ENCODE assay signal across 4 fruit fly cellular contexts in genomic region chr3L:16490583-16490880, dm6.
A peak's percentile ranks its signal among the peaks of the same experiment; 100 is the strongest.
TF ChIP-seq lines count a peak whose summit lies in the region.

No protein-coding gene starts in this region.

- TF ChIP-seq CTCF in whole organism, embryonic (GFP tag; optimal IDR thresholded peaks at IDR 0.05; lab: Kevin White, UChicago) = no peak

TF ChIP-seq in whole organism, embryonic, 481 proteins besides CTCF, POLR2A, EP300 and RAD21:
- TF ChIP-seq corto (GFP tag; optimal IDR thresholded peaks at IDR 0.05; lab: Kevin White, UChicago) (peak; percentile 47), CG31224 (GFP tag; IDR thresholded peaks at IDR 0.05; lab: Robert Waterston, UW) (no peak), pho (GFP tag; optimal IDR thresholded peaks at IDR 0.05; lab: Kevin White, UChicago) (no peak), row (GFP tag; IDR thresholded peaks at IDR 0.05; lab: Robert Waterston, UW) (peak; percentile 17; the same call in 1 of the 3 replicates), lbe (GFP tag; optimal IDR thresholded peaks at IDR 0.05; lab: Kevin White, UChicago) (peak; percentile 79), prd (optimal IDR thresholded peaks at IDR 0.05; lab: Kevin White, UChicago) (no peak), prd (GFP tag; IDR thresholded peaks at IDR 0.05; lab: Robert Waterston, UW) (peak; percentile 47; the same call in 1 of the 3 replicates), bsh (GFP tag; optimal IDR thresholded peaks at IDR 0.05; lab: Kevin White, UChicago) (peak in 1 of 2 experiments; percentile 59), nom (GFP tag; optimal IDR thresholded peaks at IDR 0.05; lab: Kevin White, UChicago) (peak; percentile 56), Jarid2 (GFP tag; optimal IDR thresholded peaks at IDR 0.05; lab: Kevin White, UChicago) (no peak), lmd (GFP tag; IDR thresholded peaks at IDR 0.05; lab: Robert Waterston, UW) (0 out of 2 replicates have a peak, but pooled peaks have one; percentile 5), gem (tag; optimal IDR thresholded peaks at IDR 0.05; lab: Kevin White, UChicago) (peak; percentile 17), odd (GFP tag; optimal IDR thresholded peaks at IDR 0.05; lab: Kevin White, UChicago) (no peak), CG12155 (GFP tag; optimal IDR thresholded peaks at IDR 0.05; lab: Kevin White, UChicago) (no peak), dati (GFP tag; IDR thresholded peaks at IDR 0.05; lab: Robert Waterston, UW) (no peak), Drgx (GFP tag; IDR thresholded peaks at IDR 0.05; lab: Robert Waterston, UW) (0 out of 2 replicates have a peak, but pooled peaks have one; percentile 16)

TF ChIP-seq in whole organism, prepupa, 60 proteins besides CTCF, POLR2A, EP300 and RAD21 (continues in another document):
- TF ChIP-seq Eip93F (GFP tag; optimal IDR thresholded peaks at IDR 0.05; lab: Kevin White, UChicago) = peak; percentile 83
- no peak for TF ChIP-seq Gug (GFP tag; IDR thresholded peaks at IDR 0.05; lab: Robert Waterston, UW)
- TF ChIP-seq Sox102F (GFP tag; optimal IDR thresholded peaks at IDR 0.05; lab: Kevin White, UChicago) = peak; percentile 78
- TF ChIP-seq CG3032 (tag; optimal IDR thresholded peaks at IDR 0.05; lab: Kevin White, UChicago) = peak; percentile 89
- TF ChIP-seq Lpt (GFP tag; optimal IDR thresholded peaks at IDR 0.05; lab: Kevin White, UChicago) = no peak
- peak; percentile 88 for TF ChIP-seq Met (GFP tag; optimal IDR thresholded peaks at IDR 0.05; lab: Kevin White, UChicago)
- TF ChIP-seq Ets21C (GFP tag; optimal IDR thresholded peaks at IDR 0.05; lab: Kevin White, UChicago) = peak; percentile 65
- TF ChIP-seq Blimp-1 (GFP tag; optimal IDR thresholded peaks at IDR 0.05; lab: Kevin White, UChicago) = peak; percentile 36
- TF ChIP-seq esn (GFP tag; optimal IDR thresholded peaks at IDR 0.05; lab: Kevin White, UChicago) = peak; percentile 88
- peak; percentile 75 for TF ChIP-seq CG34406 (GFP tag; optimal IDR thresholded peaks at IDR 0.05; lab: Kevin White, UChicago)
- TF ChIP-seq topi (GFP tag; optimal IDR thresholded peaks at IDR 0.05; lab: Kevin White, UChicago) = peak; percentile 88
- peak; percentile 91 for TF ChIP-seq Ets96B (tag; optimal IDR thresholded peaks at IDR 0.05; lab: Kevin White, UChicago)
- TF ChIP-seq CG6808 (GFP tag; optimal IDR thresholded peaks at IDR 0.05; lab: Kevin White, UChicago) = peak; percentile 86
- no peak for TF ChIP-seq CG32006 (GFP tag; optimal IDR thresholded peaks at IDR 0.05; lab: Kevin White, UChicago)
- TF ChIP-seq fkh (GFP tag; optimal IDR thresholded peaks at IDR 0.05; lab: Kevin White, UChicago) = no peak
- TF ChIP-seq Sox14 (GFP tag; optimal IDR thresholded peaks at IDR 0.05; lab: Kevin White, UChicago) = peak; percentile 83
- no peak for TF ChIP-seq CG4318 (GFP tag; optimal IDR thresholded peaks at IDR 0.05; lab: Kevin White, UChicago)
- TF ChIP-seq achi (GFP tag; optimal IDR thresholded peaks at IDR 0.05; lab: Kevin White, UChicago) = peak; percentile 78
- TF ChIP-seq Hr38 (GFP tag; optimal IDR thresholded peaks at IDR 0.05; lab: Kevin White, UChicago) = no peak
- TF ChIP-seq acj6 (GFP tag; optimal IDR thresholded peaks at IDR 0.05; lab: Kevin White, UChicago) = peak; percentile 84
- peak; percentile 47; the same call in 1 of the 3 replicates for TF ChIP-seq CG8119 (GFP tag; IDR thresholded peaks at IDR 0.05; lab: Robert Waterston, UW)
- TF ChIP-seq cyc (GFP tag; optimal IDR thresholded peaks at IDR 0.05; lab: Kevin White, UChicago) = peak; percentile 86
- no peak for TF ChIP-seq CG11294 (GFP tag; IDR thresholded peaks at IDR 0.05; lab: Robert Waterston, UW)
- TF ChIP-seq fd85E (GFP tag; optimal IDR thresholded peaks at IDR 0.05; lab: Kevin White, UChicago) = no peak
- TF ChIP-seq CG6163 (GFP tag; IDR thresholded peaks at IDR 0.05; lab: Robert Waterston, UW) = peak; percentile 89
- TF ChIP-seq dac (GFP tag; optimal IDR thresholded peaks at IDR 0.05; lab: Kevin White, UChicago) = no peak

TF ChIP-seq in whole organism, pupa, 21 proteins besides CTCF, POLR2A, EP300 and RAD21:
- TF ChIP-seq Pif1A (GFP tag; optimal IDR thresholded peaks at IDR 0.05; lab: Kevin White, UChicago) = peak; percentile 59
- peak; percentile 91 for TF ChIP-seq CG17806 (tag; optimal IDR thresholded peaks at IDR 0.05; lab: Kevin White, UChicago)
- peak; percentile 64 for TF ChIP-seq Snoo (tag; optimal IDR thresholded peaks at IDR 0.05; lab: Kevin White, UChicago)
- no peak for TF ChIP-seq EcR (GFP tag; optimal IDR thresholded peaks at IDR 0.05; lab: Kevin White, UChicago)
- TF ChIP-seq rn (GFP tag; IDR thresholded peaks at IDR 0.05; lab: Robert Waterston, UW) = no peak
- TF ChIP-seq D1 (tag; optimal IDR thresholded peaks at IDR 0.05; lab: Kevin White, UChicago) = peak; percentile 65
- peak; percentile 70 for TF ChIP-seq CG14655 (GFP tag; optimal IDR thresholded peaks at IDR 0.05; lab: Kevin White, UChicago)
- TF ChIP-seq CG4496 (GFP tag; IDR thresholded peaks at IDR 0.05; lab: Robert Waterston, UW) = peak; percentile 66
- 0 out of 2 replicates have a peak, but pooled peaks have one; percentile 27 for TF ChIP-seq CG12605 (GFP tag; IDR thresholded peaks at IDR 0.05; lab: Robert Waterston, UW)
- peak; percentile 36 for TF ChIP-seq CG8301 (tag; optimal IDR thresholded peaks at IDR 0.05; lab: Kevin White, UChicago)
- peak; percentile 91 for TF ChIP-seq CG15710 (tag; optimal IDR thresholded peaks at IDR 0.05; lab: Kevin White, UChicago)
- TF ChIP-seq gl (tag; optimal IDR thresholded peaks at IDR 0.05; lab: Kevin White, UChicago) = peak; percentile 78
- TF ChIP-seq Ets98B (GFP tag; IDR thresholded peaks at IDR 0.05; lab: Robert Waterston, UW) = no peak
- peak; percentile 92 for TF ChIP-seq CG8159 (tag; optimal IDR thresholded peaks at IDR 0.05; lab: Kevin White, UChicago)
- TF ChIP-seq CG34367 (tag; optimal IDR thresholded peaks at IDR 0.05; lab: Kevin White, UChicago) = peak; percentile 90
- peak; percentile 87 for TF ChIP-seq CG9948 (tag; optimal IDR thresholded peaks at IDR 0.05; lab: Kevin White, UChicago)
- TF ChIP-seq Pif1B (GFP tag; optimal IDR thresholded peaks at IDR 0.05; lab: Kevin White, UChicago) = peak; percentile 78
- TF ChIP-seq CG10348 (GFP tag; IDR thresholded peaks at IDR 0.05; lab: Robert Waterston, UW) = no peak
- TF ChIP-seq fd96Ca (GFP tag; IDR thresholded peaks at IDR 0.05; lab: Robert Waterston, UW) = peak; percentile 27; the same call in 1 of the 3 replicates
- peak; percentile 55 for TF ChIP-seq CG13204 (GFP tag; optimal IDR thresholded peaks at IDR 0.05; lab: Kevin White, UChicago)
- no peak for TF ChIP-seq CG32121 (GFP tag; IDR thresholded peaks at IDR 0.05; lab: Robert Waterston, UW)

TF ChIP-seq in whole organism, wandering third instar larva, 38 proteins besides CTCF, POLR2A, EP300 and RAD21 (continues in another document):
- TF ChIP-seq dsf (GFP tag; optimal IDR thresholded peaks at IDR 0.05; lab: Kevin White, UChicago; ENCODE audit: borderline replicate concordance) = no peak
- no peak for TF ChIP-seq dl (GFP tag; optimal IDR thresholded peaks at IDR 0.05; lab: Kevin White, UChicago; ENCODE audit: insufficient read depth in 1 of 2, partially characterized antibody in 2 of 2)
- peak; percentile 67 for TF ChIP-seq Hnf4 (GFP tag; optimal IDR thresholded peaks at IDR 0.05; lab: Kevin White, UChicago)
- no peak for TF ChIP-seq Jra (GFP tag; optimal IDR thresholded peaks at IDR 0.05; lab: Kevin White, UChicago)
- peak; percentile 48 for TF ChIP-seq brk (GFP tag; optimal IDR thresholded peaks at IDR 0.05; lab: Kevin White, UChicago)
- TF ChIP-seq CG32264 (GFP tag; optimal IDR thresholded peaks at IDR 0.05; lab: Kevin White, UChicago) = no peak
- peak; percentile 84 for TF ChIP-seq ey (GFP tag; optimal IDR thresholded peaks at IDR 0.05; lab: Kevin White, UChicago)
- TF ChIP-seq Dif (GFP tag; optimal IDR thresholded peaks at IDR 0.05; lab: Kevin White, UChicago; ENCODE audit: partially characterized antibody) = no peak
- peak; percentile 88 for TF ChIP-seq OdsH (GFP tag; optimal IDR thresholded peaks at IDR 0.05; lab: Kevin White, UChicago)
- TF ChIP-seq tai (GFP tag; optimal IDR thresholded peaks at IDR 0.05; lab: Kevin White, UChicago) = peak; percentile 66
- TF ChIP-seq usp (GFP tag; optimal IDR thresholded peaks at IDR 0.05; lab: Kevin White, UChicago) = no peak
- TF ChIP-seq pan (optimal IDR thresholded peaks at IDR 0.05; lab: Kevin White, UChicago) = no peak
- peak; percentile 81 for TF ChIP-seq Sp1 (GFP tag; optimal IDR thresholded peaks at IDR 0.05; lab: Kevin White, UChicago)
- TF ChIP-seq jim (GFP tag; optimal IDR thresholded peaks at IDR 0.05; lab: Kevin White, UChicago) = no peak
- TF ChIP-seq CG9705 (GFP tag; optimal IDR thresholded peaks at IDR 0.05; lab: Kevin White, UChicago) = peak; percentile 46
- no peak for TF ChIP-seq Dfd (GFP tag; optimal IDR thresholded peaks at IDR 0.05; lab: Kevin White, UChicago)
- TF ChIP-seq Rel (GFP tag; optimal IDR thresholded peaks at IDR 0.05; lab: Kevin White, UChicago) = peak; percentile 70
- TF ChIP-seq Rel (tag; optimal IDR thresholded peaks at IDR 0.05; lab: Kevin White, UChicago) = no peak
- TF ChIP-seq N (GFP tag; optimal IDR thresholded peaks at IDR 0.05; lab: Kevin White, UChicago) = no peak
- TF ChIP-seq fru (GFP tag; optimal IDR thresholded peaks at IDR 0.05; lab: Kevin White, UChicago) = peak; percentile 85
- TF ChIP-seq br (GFP tag; optimal IDR thresholded peaks at IDR 0.05; lab: Kevin White, UChicago) = peak; percentile 73
- peak; percentile 70 for TF ChIP-seq psq (GFP tag; optimal IDR thresholded peaks at IDR 0.05; lab: Kevin White, UChicago)
- TF ChIP-seq sv (GFP tag; optimal IDR thresholded peaks at IDR 0.05; lab: Kevin White, UChicago) = no peak
- no peak for TF ChIP-seq Hr83 (GFP tag; optimal IDR thresholded peaks at IDR 0.05; lab: Kevin White, UChicago; ENCODE audit: poor library complexity, severe bottlenecking)
- TF ChIP-seq rgr (GFP tag; optimal IDR thresholded peaks at IDR 0.05; lab: Kevin White, UChicago) = peak; percentile 82
- TF ChIP-seq Vsx2 (GFP tag; optimal IDR thresholded peaks at IDR 0.05; lab: Kevin White, UChicago; ENCODE audit: partially characterized antibody) = no peak
- TF ChIP-seq Myc (optimal IDR thresholded peaks at IDR 0.05; lab: Kevin White, UChicago) = no peak
- TF ChIP-seq CrebA (GFP tag; optimal IDR thresholded peaks at IDR 0.05; lab: Kevin White, UChicago; ENCODE audit: borderline replicate concordance) = peak; percentile 49
- no peak for TF ChIP-seq Abd-B (GFP tag; optimal IDR thresholded peaks at IDR 0.05; lab: Kevin White, UChicago)
- no peak for TF ChIP-seq Mio (GFP tag; optimal IDR thresholded peaks at IDR 0.05; lab: Kevin White, UChicago)
- TF ChIP-seq dmrt93B (GFP tag; optimal IDR thresholded peaks at IDR 0.05; lab: Kevin White, UChicago) = peak; percentile 73
- no peak for TF ChIP-seq GATAd (GFP tag; optimal IDR thresholded peaks at IDR 0.05; lab: Kevin White, UChicago)
- no peak for TF ChIP-seq woc (GFP tag; optimal IDR thresholded peaks at IDR 0.05; lab: Kevin White, UChicago)
- TF ChIP-seq HLH106 (tag; optimal IDR thresholded peaks at IDR 0.05; lab: Kevin White, UChicago) = peak; percentile 83
- TF ChIP-seq h (GFP tag; optimal IDR thresholded peaks at IDR 0.05; lab: Kevin White, UChicago) = peak; percentile 88
- no peak for TF ChIP-seq lola (GFP tag; optimal IDR thresholded peaks at IDR 0.05; lab: Kevin White, UChicago)

Comparison
In these comparisons a context has a peak if more than half of its experiments do, and no peak if none do; other contexts are left out.
1. Of the 7 proteins assayed by ChIP-seq in both whole organism, embryonic and whole organism, prepupa: peak only in whole organism, embryonic: none; only in whole organism, prepupa: Blimp-1, CG16779, CG6854, Hr39 and Sox102F; in both: none; in neither: 2.